Worm (Caenorhabditis elegans) whole organism, L4/young adult: ENCODE results near the gene unc-31.

Experiments used
- dao-5 ChIP-seq: sonication (generic microtip); optimal IDR thresholded peaks from 2 replicates; lab custom pipeline; 2016; ENCODE audit warnings: missing genotype, missing genetic modification characterization, moderate library complexity, missing compliant biosample characterization
- him-1 ChIP-seq: sonication (generic microtip); optimal IDR thresholded peaks from 2 replicates; lab custom pipeline; 2016; ENCODE audit warnings: missing genotype, missing genetic modification reagents, missing genetic modification characterization, missing compliant biosample characterization

DNA sequence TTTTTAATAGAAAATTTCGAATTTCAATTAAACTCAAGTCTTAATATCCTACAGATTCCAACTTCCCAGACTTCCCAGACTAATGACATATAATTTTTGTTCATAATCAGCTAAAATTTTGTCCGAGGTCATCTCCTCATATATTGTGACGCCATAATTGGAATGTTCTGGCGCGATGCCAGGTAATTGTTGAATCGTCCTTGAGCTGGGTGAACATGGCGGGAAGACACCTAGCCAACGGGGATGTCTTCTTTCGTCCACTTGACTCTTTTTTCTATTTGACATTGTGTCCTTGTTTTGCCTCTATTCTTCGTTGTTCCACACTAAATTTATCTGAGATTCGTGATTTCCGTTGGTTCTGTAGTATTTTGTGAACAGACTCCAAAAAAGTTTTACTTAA, 23.1 kb downstream of the unc-31 start:
- TF ChIP-seq dao-5 (tag; lab: Kevin White, UChicago) (no peak), him-1 (tag; lab: Kevin White, UChicago) (no peak)
